Worm (Caenorhabditis elegans) whole organism, L1 larva: ENCODE results near the gene C49F5.6.

Source experiments
- aha-1 ChIP-seq: fragments of 150-350 bp; optimal IDR thresholded peaks from 2 replicates; lab custom pipeline; 2014; ENCODE audit warnings: missing biosample characterization, missing genetic modification characterization
- dpl-1 ChIP-seq, 3 experiments: fragments of 150-350 bp in 2 of 3; sonication (generic microtip) in 1 of 3; optimal IDR thresholded peaks; 2 replicates each; lab custom pipeline; 2014 to 2017; ENCODE audit warnings: missing biosample characterization in 3 of 3, missing genetic modification characterization in 3 of 3, missing genetic modification reagents in 3 of 3
- efl-3 ChIP-seq: fragments of 200-800 bp; sonication (Bioruptor generic); optimal IDR thresholded peaks from 2 replicates; lab custom pipeline; 2018; ENCODE audit warnings: mild to moderate bottlenecking, missing genetic modification characterization, missing compliant biosample characterization
- hpl-2 ChIP-seq: fragments of 150-350 bp; optimal IDR thresholded peaks from 2 replicates; lab custom pipeline; 2014; ENCODE audit warnings: missing biosample characterization, missing genetic modification reagents, missing genetic modification characterization
- jun-1 ChIP-seq: fragments of 150-350 bp; optimal IDR thresholded peaks from 2 replicates; lab custom pipeline; 2014; ENCODE audit warnings: missing biosample characterization, missing genetic modification reagents, missing genetic modification characterization
- lin-13 ChIP-seq: fragments of 150-350 bp; optimal IDR thresholded peaks from 2 replicates; lab custom pipeline; 2014; ENCODE audit warnings: missing biosample characterization, missing genetic modification reagents, missing genetic modification characterization
- lin-35 ChIP-seq, 2 experiments: fragments of 150-350 bp; optimal IDR thresholded peaks; 2 replicates each; lab custom pipeline; 2014; ENCODE audit warnings: missing biosample characterization in 2 of 2, missing genetic modification characterization in 2 of 2, missing genetic modification reagents in 2 of 2
- lsy-2 ChIP-seq, 2 experiments: fragments of 150-350 bp; optimal IDR thresholded peaks; 2 replicates each; lab custom pipeline; 2014; ENCODE audit warnings: missing biosample characterization in 2 of 2, missing genetic modification characterization in 2 of 2
- nhr-237 ChIP-seq: fragments of 150-350 bp; optimal IDR thresholded peaks from 2 replicates; lab custom pipeline; 2014; ENCODE audit warnings: missing biosample characterization, missing genetic modification characterization
- pqm-1 ChIP-seq: sonication (generic microtip); optimal IDR thresholded peaks from 3 replicates; lab custom pipeline; 2017; ENCODE audit warnings: missing biosample characterization, missing genetic modification characterization
- zag-1 ChIP-seq: fragments of 150-350 bp; optimal IDR thresholded peaks from 2 replicates; lab custom pipeline; 2014; ENCODE audit warnings: missing biosample characterization, missing genetic modification characterization

DNA sequence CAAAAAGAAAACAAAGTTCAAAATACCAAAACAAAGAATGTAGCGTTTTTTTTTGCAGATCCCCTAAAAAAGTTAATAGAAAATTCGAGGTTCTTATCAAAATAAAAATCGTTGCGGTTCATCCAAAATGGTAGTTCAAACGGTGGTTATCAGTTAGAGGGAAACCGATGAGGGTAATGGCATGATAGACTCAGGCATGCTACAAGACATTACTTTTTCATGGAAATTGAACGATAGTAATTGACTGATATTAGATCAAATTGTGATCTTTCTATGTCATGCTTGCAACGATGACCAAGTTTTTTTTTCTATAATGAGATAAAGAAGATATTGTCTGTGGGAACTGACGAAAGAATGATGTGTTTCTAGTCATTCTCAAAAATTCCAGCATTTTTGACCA is 23.6 kb upstream of the C49F5.6 start:
- no peak for TF ChIP-seq zag-1 (tag; lab: Kevin White, UChicago)
- TF ChIP-seq hpl-2 (GFP tag; lab: Kevin White, UChicago): no peak
- peak; percentile 55 for TF ChIP-seq pqm-1 (tag; lab: Kevin White, UChicago)
- no peak for TF ChIP-seq dpl-1 (GFP tag; optimal IDR thresholded peaks at IDR 0.05; lab: Kevin White, UChicago)
- no peak for TF ChIP-seq efl-3 (GFP tag; lab: Kevin White, UChicago)
- no peak for TF ChIP-seq lin-35 (GFP tag; optimal IDR thresholded peaks at IDR 0.05; lab: Kevin White, UChicago)
- TF ChIP-seq aha-1: no peak
- TF ChIP-seq jun-1 (tag; lab: Kevin White, UChicago): no peak
- no peak for TF ChIP-seq nhr-237 (tag; lab: Kevin White, UChicago)
- TF ChIP-seq lsy-2 (tag; optimal IDR thresholded peaks at IDR 0.05; lab: Kevin White, UChicago): peak in 1 of 2 experiments; percentile 2
- TF ChIP-seq lin-13 (GFP tag; lab: Kevin White, UChicago): no peak
